Fruit fly (Drosophila melanogaster) whole organism, prepupa: Measurements from ENCODE around the gene Cyp9f2.

ENCODE experiments used
- CG1621 ChIP-seq: fragments of 200-800 bp; sonication (Bioruptor generic); optimal IDR thresholded peaks from 3 replicates; lab custom pipeline; 2018; ENCODE audit warnings: missing biosample characterization, mild to moderate bottlenecking, missing genetic modification characterization
- CG4318 ChIP-seq: fragments of 200-800 bp; sonication (Bioruptor generic); optimal IDR thresholded peaks from 3 replicates; lab custom pipeline; 2017; ENCODE audit warnings: missing biosample characterization, mild to moderate bottlenecking, missing genetic modification characterization
- CG6276 ChIP-seq: fragments of 200-800 bp; sonication (Bioruptor generic); optimal IDR thresholded peaks from 2 replicates; lab custom pipeline; 2017; ENCODE audit warnings: missing biosample characterization, mild to moderate bottlenecking, missing genetic modification characterization
- CG8119 ChIP-seq: fragments of 200-800 bp; sonication (Bioruptor generic); IDR thresholded peaks from 3 replicates; pipeline ENCODE4 v1.3.6; 2022; ENCODE audit warnings: missing biosample characterization, missing genetic modification characterization
- OdsH ChIP-seq: fragments of 200-800 bp; sonication (Bioruptor generic); optimal IDR thresholded peaks from 3 replicates; lab custom pipeline; 2016; ENCODE audit warnings: missing biosample characterization, missing genetic modification characterization
- fd85E ChIP-seq: fragments of 200-800 bp; sonication (Bioruptor generic); optimal IDR thresholded peaks from 3 replicates; lab custom pipeline; 2016; ENCODE audit warnings: missing biosample characterization, missing genetic modification characterization

dm6 chr3R:12449617-12450242 is 43.9 kb upstream of the Cyp9f2 start:
- TF ChIP-seq OdsH (GFP tag; lab: Kevin White, UChicago) (no peak), fd85E (no peak), CG8119 (GFP tag; lab: Robert Waterston, UW) (no peak), CG1621 (tag; lab: Kevin White, UChicago) (no peak), CG4318 (GFP tag; lab: Kevin White, UChicago) (no peak), CG6276 (GFP tag; lab: Kevin White, UChicago) (no peak)
